Worm (Caenorhabditis elegans) whole organism, mixed stage, embryonic: Measurements from ENCODE around the gene F26D2.14.

Experiments used
- bed-3 ChIP-seq: fragments of 200-800 bp; sonication (Bioruptor generic); optimal IDR thresholded peaks from 3 replicates; lab custom pipeline; 2018; ENCODE audit warnings: mild to moderate bottlenecking, missing genetic modification characterization, moderate library complexity, missing compliant biosample characterization
- blmp-1 ChIP-seq: fragments of 150-350 bp; optimal IDR thresholded peaks from 2 replicates; lab custom pipeline; 2014; ENCODE audit warnings: missing biosample characterization, missing genetic modification characterization
- ceh-39 ChIP-seq: fragments of 150-350 bp; optimal IDR thresholded peaks from 2 replicates; lab custom pipeline; 2014; ENCODE audit warnings: missing biosample characterization, missing genetic modification characterization
- ceh-43 ChIP-seq: fragments of 200-800 bp; sonication (Bioruptor generic); optimal IDR thresholded peaks from 2 replicates; lab custom pipeline; 2018; ENCODE audit warnings: mild to moderate bottlenecking, missing genetic modification characterization, moderate library complexity, missing compliant biosample characterization
- ceh-83 ChIP-seq: fragments of 200-800 bp; sonication (Bioruptor generic); optimal IDR thresholded peaks from 2 replicates; lab custom pipeline; 2018; ENCODE audit warnings: mild to moderate bottlenecking, missing genetic modification characterization, missing compliant biosample characterization
- cnd-1 ChIP-seq: fragments of 200-800 bp; sonication (Bioruptor generic); optimal IDR thresholded peaks from 2 replicates; lab custom pipeline; 2018; ENCODE audit warnings: mild to moderate bottlenecking, missing genetic modification characterization, missing compliant biosample characterization
- drap-1 ChIP-seq: fragments of 200-800 bp; sonication (Bioruptor generic); optimal IDR thresholded peaks from 3 replicates; lab custom pipeline; 2018; ENCODE audit warnings: mild to moderate bottlenecking, missing genetic modification characterization, missing compliant biosample characterization
- elt-1 ChIP-seq: sonication (generic microtip); optimal IDR thresholded peaks from 2 replicates; lab custom pipeline; 2017; ENCODE audit warnings: missing genetic modification characterization, mild to moderate bottlenecking, missing compliant biosample characterization, antibody characterized with exemption, moderate library complexity, borderline replicate concordance; ENCODE audit not compliant: insufficient read depth
- flh-1 ChIP-seq: fragments of 200-800 bp; sonication (Bioruptor generic); optimal IDR thresholded peaks from 2 replicates; lab custom pipeline; 2018; ENCODE audit warnings: mild to moderate bottlenecking, missing genetic modification characterization, moderate library complexity, missing compliant biosample characterization
- ham-2 ChIP-seq: fragments of 200-800 bp; sonication (Bioruptor generic); optimal IDR thresholded peaks from 2 replicates; lab custom pipeline; 2018; ENCODE audit warnings: mild to moderate bottlenecking, missing genetic modification characterization, missing compliant biosample characterization
- hlh-1 ChIP-seq: fragments of 150-350 bp; optimal IDR thresholded peaks from 2 replicates; lab custom pipeline; 2014; ENCODE audit warnings: missing biosample characterization, missing genetic modification reagents, missing genetic modification characterization
- lin-13 ChIP-seq: fragments of 150-350 bp; optimal IDR thresholded peaks from 2 replicates; lab custom pipeline; 2014; ENCODE audit warnings: missing biosample characterization, missing genetic modification characterization
- lin-32 ChIP-seq: fragments of 200-800 bp; sonication (Bioruptor generic); optimal IDR thresholded peaks from 2 replicates; lab custom pipeline; 2018; ENCODE audit warnings: mild to moderate bottlenecking, missing genetic modification characterization, missing compliant biosample characterization
- lsy-2 ChIP-seq: fragments of 150-350 bp; optimal IDR thresholded peaks from 2 replicates; lab custom pipeline; 2014; ENCODE audit warnings: missing biosample characterization, missing genetic modification characterization
- mab-5 ChIP-seq: fragments of 150-350 bp; optimal IDR thresholded peaks from 2 replicates; lab custom pipeline; 2014; ENCODE audit warnings: missing biosample characterization, missing genetic modification characterization
- mep-1 ChIP-seq: fragments of 150-350 bp; optimal IDR thresholded peaks from 2 replicates; lab custom pipeline; 2017; ENCODE audit warnings: missing biosample characterization, missing genetic modification reagents, missing genetic modification characterization, inconsistent platforms
- nhr-12 ChIP-seq: fragments of 150-350 bp; optimal IDR thresholded peaks from 2 replicates; lab custom pipeline; 2014; ENCODE audit warnings: missing biosample characterization, missing genetic modification characterization
- nhr-2 ChIP-seq: fragments of 150-350 bp; optimal IDR thresholded peaks from 2 replicates; lab custom pipeline; 2014; ENCODE audit warnings: missing biosample characterization, missing genetic modification characterization
- nhr-237 ChIP-seq: fragments of 150-350 bp; optimal IDR thresholded peaks from 2 replicates; lab custom pipeline; 2014; ENCODE audit warnings: missing biosample characterization, missing genetic modification characterization
- nhr-28 ChIP-seq: fragments of 150-350 bp; optimal IDR thresholded peaks from 2 replicates; lab custom pipeline; 2014; ENCODE audit warnings: missing biosample characterization, missing genetic modification characterization
- nhr-76 ChIP-seq: sonication (generic microtip); optimal IDR thresholded peaks from 2 replicates; lab custom pipeline; 2017; ENCODE audit warnings: missing biosample characterization, missing genetic modification characterization
- pha-4 ChIP-seq: fragments of 150-350 bp; optimal IDR thresholded peaks from 2 replicates; lab custom pipeline; 2018; ENCODE audit warnings: missing biosample characterization, missing genetic modification reagents, missing genetic modification characterization
- sem-2 ChIP-seq: fragments of 200-800 bp; sonication (Bioruptor generic); optimal IDR thresholded peaks from 2 replicates; lab custom pipeline; 2018; ENCODE audit warnings: mild to moderate bottlenecking, missing genetic modification characterization, missing compliant biosample characterization
- snpc-4 ChIP-seq: fragments of 150-350 bp; optimal IDR thresholded peaks from 2 replicates; lab custom pipeline; 2014; ENCODE audit warnings: missing biosample characterization, missing genetic modification characterization
- sptf-1 ChIP-seq: sonication (generic microtip); optimal IDR thresholded peaks from 2 replicates; lab custom pipeline; 2017; ENCODE audit warnings: mild to moderate bottlenecking, missing genetic modification characterization, moderate library complexity, missing compliant biosample characterization
- tbx-8 ChIP-seq: fragments of 200-800 bp; sonication (Bioruptor generic); optimal IDR thresholded peaks from 2 replicates; lab custom pipeline; 2018; ENCODE audit warnings: mild to moderate bottlenecking, missing genetic modification characterization, moderate library complexity, missing compliant biosample characterization
- unc-120 ChIP-seq: sonication (generic microtip); optimal IDR thresholded peaks from 2 replicates; lab custom pipeline; 2017; ENCODE audit warnings: missing genetic modification characterization, missing compliant biosample characterization; ENCODE audit not compliant: poor library complexity, severe bottlenecking
- unc-62 ChIP-seq: fragments of 150-350 bp; optimal IDR thresholded peaks from 2 replicates; lab custom pipeline; 2014; ENCODE audit warnings: missing biosample characterization, missing genetic modification reagents, missing genetic modification characterization
- zip-8 ChIP-seq: fragments of 150-350 bp; optimal IDR thresholded peaks from 2 replicates; lab custom pipeline; 2014; ENCODE audit warnings: missing biosample characterization, missing genetic modification characterization
- ztf-11 ChIP-seq: fragments of 150-350 bp; optimal IDR thresholded peaks from 2 replicates; lab custom pipeline; 2014; ENCODE audit warnings: missing biosample characterization, missing genetic modification characterization

Gene F26D2.14

DNA sequence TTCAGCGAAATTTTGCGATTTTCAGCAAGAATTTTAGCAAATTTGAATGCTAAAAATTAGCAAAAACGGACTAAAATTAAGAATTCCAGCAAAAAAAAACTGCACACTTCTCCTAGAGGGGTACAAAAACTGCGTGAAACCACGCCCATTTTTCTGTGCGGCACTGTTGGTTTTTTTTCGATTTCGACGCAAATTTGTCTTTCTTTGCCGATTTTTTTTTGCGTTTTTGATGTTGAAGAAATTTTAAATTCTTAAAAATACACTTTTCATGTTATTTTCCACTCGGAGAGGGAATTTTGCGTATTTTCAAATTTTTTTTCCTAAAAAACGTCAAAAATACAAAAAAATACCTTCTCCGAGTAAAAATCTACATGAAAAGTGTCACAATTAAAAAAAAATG, 31.7 kb upstream of the F26D2.14 start, which contains the start of gene syp-1:
TSS of gene syp-1 (plus strand) at position 301 of the 400 bp plus-strand sequence.
- no peak for TF ChIP-seq nhr-28 (tag; lab: Kevin White, UChicago)
- TF ChIP-seq ceh-39 (tag; lab: Kevin White, UChicago): no peak
- no peak for TF ChIP-seq lsy-2 (tag; lab: Kevin White, UChicago)
- TF ChIP-seq nhr-2 (tag; lab: Kevin White, UChicago): no peak
- TF ChIP-seq ham-2: no peak
- TF ChIP-seq nhr-237 (tag; lab: Kevin White, UChicago): no peak
- no peak for TF ChIP-seq mab-5 (tag; lab: Kevin White, UChicago)
- TF ChIP-seq nhr-12 (tag; lab: Kevin White, UChicago): no peak
- TF ChIP-seq sptf-1 (tag; lab: Kevin White, UChicago): no peak

DNA sequence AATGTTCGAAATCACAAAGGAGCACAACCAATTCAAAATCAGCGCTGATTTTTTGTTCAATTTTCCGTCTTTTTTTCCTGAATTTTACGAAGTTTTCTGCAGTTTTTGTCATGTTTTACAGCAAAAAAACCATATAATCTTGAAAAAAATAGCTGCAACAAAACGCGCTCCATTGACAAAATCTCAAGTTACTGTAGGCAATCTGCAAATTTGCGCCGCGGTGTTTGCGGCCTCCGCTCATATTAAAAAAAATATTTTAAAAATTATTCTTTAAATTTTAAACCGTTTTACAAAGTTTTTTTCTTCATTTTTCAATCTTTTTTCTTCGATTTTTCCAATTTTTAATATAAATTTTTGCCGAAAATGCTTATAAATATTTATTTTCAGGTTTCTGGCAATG, 30.3 kb upstream of the F26D2.14 start:
- TF ChIP-seq bed-3 (no peak), ceh-43 (GFP tag; lab: Kevin White, UChicago) (no peak), hlh-1 (tag; lab: Kevin White, UChicago) (no peak), lin-32 (GFP tag; lab: Kevin White, UChicago) (no peak), nhr-2 (tag; lab: Kevin White, UChicago) (no peak), lin-13 (no peak), blmp-1 (tag; lab: Kevin White, UChicago) (no peak), zip-8 (tag; lab: Kevin White, UChicago) (no peak), sptf-1 (tag; lab: Kevin White, UChicago) (no peak), pha-4 (tag; lab: Kevin White, UChicago) (no peak), snpc-4 (no peak), ceh-83 (GFP tag; lab: Kevin White, UChicago) (no peak), cnd-1 (tag; lab: Kevin White, UChicago) (no peak), mab-5 (tag; lab: Kevin White, UChicago) (no peak), ztf-11 (tag; lab: Kevin White, UChicago) (no peak), ceh-39 (tag; lab: Kevin White, UChicago) (no peak), unc-62 (GFP tag; lab: Kevin White, UChicago) (no peak), ham-2 (no peak)
- TF ChIP-seq, all 35 proteins: peak for 0

DNA sequence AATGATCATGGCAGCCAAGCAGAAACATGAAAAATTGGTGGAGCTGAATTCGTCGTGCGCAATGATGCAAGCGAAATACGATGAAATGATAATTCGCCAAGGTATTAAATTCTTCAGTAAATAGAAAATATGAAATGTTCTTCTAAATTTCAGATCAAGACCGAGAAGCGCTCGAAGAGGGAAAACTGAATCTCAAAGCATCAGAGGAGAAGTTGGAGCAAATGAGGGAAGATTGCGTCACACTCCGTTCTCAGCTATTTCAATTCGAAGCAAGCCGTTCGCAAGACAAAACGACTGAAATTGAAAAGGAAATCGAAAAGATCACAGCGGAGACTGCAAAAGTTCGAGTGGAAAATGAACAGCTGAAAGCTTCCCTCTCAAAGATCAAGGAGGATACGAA, 29.3 kb upstream of the F26D2.14 start:
- TF ChIP-seq drap-1 (GFP tag; lab: Kevin White, UChicago) (no peak), zip-8 (tag; lab: Kevin White, UChicago) (peak; percentile 57), nhr-237 (tag; lab: Kevin White, UChicago) (no peak), lsy-2 (tag; lab: Kevin White, UChicago) (no peak)
- TF ChIP-seq, all 35 proteins: peak for 1

DNA sequence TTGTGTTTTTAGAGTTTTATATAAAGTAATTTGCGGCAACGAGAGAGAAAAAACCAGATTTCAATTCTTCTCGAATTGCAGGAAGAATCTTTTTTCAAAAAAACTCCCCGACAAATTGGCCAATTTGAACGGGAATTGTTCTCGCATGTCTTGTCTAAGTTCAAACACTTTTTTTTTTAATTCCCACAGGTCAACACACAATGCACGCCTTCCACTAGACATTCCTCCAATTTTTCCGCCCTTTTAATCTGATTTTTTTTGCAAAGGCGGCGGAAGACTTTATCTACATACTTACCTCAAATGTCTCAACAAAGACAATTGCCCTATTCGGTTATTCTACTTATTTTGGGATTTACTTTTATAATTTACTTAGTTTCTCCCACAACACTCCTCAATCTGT, 28.0 kb upstream of the F26D2.14 start, which contains the start of gene F26D2.3:
TSS of gene F26D2.3 (plus strand) at position 301 of the 400 bp plus-strand sequence.
- TF ChIP-seq zip-8 (tag; lab: Kevin White, UChicago): no peak
- no peak for TF ChIP-seq nhr-2 (tag; lab: Kevin White, UChicago)
- no peak for TF ChIP-seq pha-4 (tag; lab: Kevin White, UChicago)
- no peak for TF ChIP-seq ceh-43 (GFP tag; lab: Kevin White, UChicago)
- TF ChIP-seq cnd-1 (tag; lab: Kevin White, UChicago): no peak
- TF ChIP-seq lsy-2 (tag; lab: Kevin White, UChicago): no peak
- TF ChIP-seq unc-62 (GFP tag; lab: Kevin White, UChicago): no peak
- no peak for TF ChIP-seq drap-1 (GFP tag; lab: Kevin White, UChicago)
- no peak for TF ChIP-seq unc-120 (tag; lab: Kevin White, UChicago)
- TF ChIP-seq bed-3: no peak
- TF ChIP-seq hlh-1 (tag; lab: Kevin White, UChicago): no peak
- TF ChIP-seq tbx-8 (GFP tag; lab: Kevin White, UChicago): no peak
- no peak for TF ChIP-seq flh-1 (GFP tag; lab: Kevin White, UChicago)
- no peak for TF ChIP-seq sem-2
- no peak for TF ChIP-seq snpc-4
- TF ChIP-seq, all 35 proteins: peak for 0

DNA sequence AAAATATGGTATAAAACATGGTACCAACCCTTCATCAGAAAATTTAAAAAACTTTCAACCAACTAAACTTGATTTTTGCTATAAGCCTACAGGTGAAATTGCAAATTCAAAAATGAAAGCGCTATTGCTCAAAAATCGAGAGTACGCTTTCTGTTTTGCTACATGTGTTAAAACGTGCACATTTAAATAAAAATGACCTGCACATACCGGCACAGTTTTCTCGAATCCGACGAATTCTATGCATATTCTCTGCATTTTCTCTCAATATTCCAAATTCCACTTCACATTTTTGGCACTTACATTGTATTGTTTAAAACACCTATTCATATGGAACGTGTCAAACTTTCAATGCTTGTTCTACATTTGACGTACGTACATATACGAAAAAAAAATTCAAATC, 25.1 kb upstream of the F26D2.14 start, which contains the start of gene srh-145:
TSS of gene srh-145 (plus strand) at position 193 of the 400 bp plus-strand sequence.
- no peak for TF ChIP-seq ham-2
- TF ChIP-seq nhr-76 (tag; lab: Kevin White, UChicago): no peak
- TF ChIP-seq nhr-28 (tag; lab: Kevin White, UChicago): no peak
- TF ChIP-seq mep-1: no peak
- TF ChIP-seq tbx-8 (GFP tag; lab: Kevin White, UChicago): no peak
- no peak for TF ChIP-seq ceh-83 (GFP tag; lab: Kevin White, UChicago)
- TF ChIP-seq lin-32 (GFP tag; lab: Kevin White, UChicago): no peak
- TF ChIP-seq sem-2: no peak
- TF ChIP-seq elt-1: no peak
